Worm (Caenorhabditis elegans) whole organism, mixed stage, embryonic: ENCODE results near the gene ari-1.4.

Source experiments
- M03D4.4 ChIP-seq: sonication (generic microtip); optimal IDR thresholded peaks from 2 replicates; lab custom pipeline; 2017; ENCODE audit warnings: mild to moderate bottlenecking, missing genetic modification characterization, missing compliant biosample characterization
- bed-3 ChIP-seq: fragments of 200-800 bp; sonication (Bioruptor generic); optimal IDR thresholded peaks from 3 replicates; lab custom pipeline; 2018; ENCODE audit warnings: mild to moderate bottlenecking, missing genetic modification characterization, moderate library complexity, missing compliant biosample characterization
- blmp-1 ChIP-seq: fragments of 150-350 bp; optimal IDR thresholded peaks from 2 replicates; lab custom pipeline; 2014; ENCODE audit warnings: missing biosample characterization, missing genetic modification characterization
- ceh-39 ChIP-seq: fragments of 150-350 bp; optimal IDR thresholded peaks from 2 replicates; lab custom pipeline; 2014; ENCODE audit warnings: missing biosample characterization, missing genetic modification characterization
- ceh-43 ChIP-seq: fragments of 200-800 bp; sonication (Bioruptor generic); optimal IDR thresholded peaks from 2 replicates; lab custom pipeline; 2018; ENCODE audit warnings: mild to moderate bottlenecking, missing genetic modification characterization, moderate library complexity, missing compliant biosample characterization
- ceh-83 ChIP-seq: fragments of 200-800 bp; sonication (Bioruptor generic); optimal IDR thresholded peaks from 2 replicates; lab custom pipeline; 2018; ENCODE audit warnings: mild to moderate bottlenecking, missing genetic modification characterization, missing compliant biosample characterization
- ces-1 ChIP-seq: fragments of 150-350 bp; optimal IDR thresholded peaks from 2 replicates; lab custom pipeline; 2014; ENCODE audit warnings: missing biosample characterization, missing genetic modification reagents, missing genetic modification characterization
- cnd-1 ChIP-seq: fragments of 200-800 bp; sonication (Bioruptor generic); optimal IDR thresholded peaks from 2 replicates; lab custom pipeline; 2018; ENCODE audit warnings: mild to moderate bottlenecking, missing genetic modification characterization, missing compliant biosample characterization
- elt-1 ChIP-seq: sonication (generic microtip); optimal IDR thresholded peaks from 2 replicates; lab custom pipeline; 2017; ENCODE audit warnings: missing genetic modification characterization, mild to moderate bottlenecking, missing compliant biosample characterization, antibody characterized with exemption, moderate library complexity, borderline replicate concordance; ENCODE audit not compliant: insufficient read depth
- flh-1 ChIP-seq: fragments of 200-800 bp; sonication (Bioruptor generic); optimal IDR thresholded peaks from 2 replicates; lab custom pipeline; 2018; ENCODE audit warnings: mild to moderate bottlenecking, missing genetic modification characterization, moderate library complexity, missing compliant biosample characterization
- ham-2 ChIP-seq: fragments of 200-800 bp; sonication (Bioruptor generic); optimal IDR thresholded peaks from 2 replicates; lab custom pipeline; 2018; ENCODE audit warnings: mild to moderate bottlenecking, missing genetic modification characterization, missing compliant biosample characterization
- hlh-1 ChIP-seq: fragments of 150-350 bp; optimal IDR thresholded peaks from 2 replicates; lab custom pipeline; 2014; ENCODE audit warnings: missing biosample characterization, missing genetic modification reagents, missing genetic modification characterization
- lin-13 ChIP-seq: fragments of 150-350 bp; optimal IDR thresholded peaks from 2 replicates; lab custom pipeline; 2014; ENCODE audit warnings: missing biosample characterization, missing genetic modification characterization
- lin-32 ChIP-seq: fragments of 200-800 bp; sonication (Bioruptor generic); optimal IDR thresholded peaks from 2 replicates; lab custom pipeline; 2018; ENCODE audit warnings: mild to moderate bottlenecking, missing genetic modification characterization, missing compliant biosample characterization
- lsy-2 ChIP-seq: fragments of 150-350 bp; optimal IDR thresholded peaks from 2 replicates; lab custom pipeline; 2014; ENCODE audit warnings: missing biosample characterization, missing genetic modification characterization
- mep-1 ChIP-seq: fragments of 150-350 bp; optimal IDR thresholded peaks from 2 replicates; lab custom pipeline; 2017; ENCODE audit warnings: missing biosample characterization, missing genetic modification reagents, missing genetic modification characterization, inconsistent platforms
- mls-2 ChIP-seq: sonication (generic microtip); optimal IDR thresholded peaks from 2 replicates; lab custom pipeline; 2016; ENCODE audit warnings: mild to moderate bottlenecking, missing genetic modification characterization, moderate library complexity, missing compliant biosample characterization
- nhr-12 ChIP-seq: fragments of 150-350 bp; optimal IDR thresholded peaks from 2 replicates; lab custom pipeline; 2014; ENCODE audit warnings: missing biosample characterization, missing genetic modification characterization
- nhr-2 ChIP-seq: fragments of 150-350 bp; optimal IDR thresholded peaks from 2 replicates; lab custom pipeline; 2014; ENCODE audit warnings: missing biosample characterization, missing genetic modification characterization
- nhr-237 ChIP-seq: fragments of 150-350 bp; optimal IDR thresholded peaks from 2 replicates; lab custom pipeline; 2014; ENCODE audit warnings: missing biosample characterization, missing genetic modification characterization
- nhr-28 ChIP-seq: fragments of 150-350 bp; optimal IDR thresholded peaks from 2 replicates; lab custom pipeline; 2014; ENCODE audit warnings: missing biosample characterization, missing genetic modification characterization
- nhr-76 ChIP-seq: sonication (generic microtip); optimal IDR thresholded peaks from 2 replicates; lab custom pipeline; 2017; ENCODE audit warnings: missing biosample characterization, missing genetic modification characterization
- pha-4 ChIP-seq: fragments of 150-350 bp; optimal IDR thresholded peaks from 2 replicates; lab custom pipeline; 2018; ENCODE audit warnings: missing biosample characterization, missing genetic modification reagents, missing genetic modification characterization
- sem-2 ChIP-seq: fragments of 200-800 bp; sonication (Bioruptor generic); optimal IDR thresholded peaks from 2 replicates; lab custom pipeline; 2018; ENCODE audit warnings: mild to moderate bottlenecking, missing genetic modification characterization, missing compliant biosample characterization
- snpc-4 ChIP-seq: fragments of 150-350 bp; optimal IDR thresholded peaks from 2 replicates; lab custom pipeline; 2014; ENCODE audit warnings: missing biosample characterization, missing genetic modification characterization
- sptf-1 ChIP-seq: sonication (generic microtip); optimal IDR thresholded peaks from 2 replicates; lab custom pipeline; 2017; ENCODE audit warnings: mild to moderate bottlenecking, missing genetic modification characterization, moderate library complexity, missing compliant biosample characterization
- tbx-8 ChIP-seq: fragments of 200-800 bp; sonication (Bioruptor generic); optimal IDR thresholded peaks from 2 replicates; lab custom pipeline; 2018; ENCODE audit warnings: mild to moderate bottlenecking, missing genetic modification characterization, moderate library complexity, missing compliant biosample characterization
- unc-120 ChIP-seq: sonication (generic microtip); optimal IDR thresholded peaks from 2 replicates; lab custom pipeline; 2017; ENCODE audit warnings: missing genetic modification characterization, missing compliant biosample characterization; ENCODE audit not compliant: poor library complexity, severe bottlenecking
- unc-39 ChIP-seq: fragments of 150-350 bp; optimal IDR thresholded peaks from 2 replicates; lab custom pipeline; 2014; ENCODE audit warnings: missing biosample characterization, missing genetic modification characterization
- unc-62 ChIP-seq: fragments of 150-350 bp; optimal IDR thresholded peaks from 2 replicates; lab custom pipeline; 2014; ENCODE audit warnings: missing biosample characterization, missing genetic modification reagents, missing genetic modification characterization
- zip-8 ChIP-seq: fragments of 150-350 bp; optimal IDR thresholded peaks from 2 replicates; lab custom pipeline; 2014; ENCODE audit warnings: missing biosample characterization, missing genetic modification characterization

The ari-1.4 gene

DNA sequence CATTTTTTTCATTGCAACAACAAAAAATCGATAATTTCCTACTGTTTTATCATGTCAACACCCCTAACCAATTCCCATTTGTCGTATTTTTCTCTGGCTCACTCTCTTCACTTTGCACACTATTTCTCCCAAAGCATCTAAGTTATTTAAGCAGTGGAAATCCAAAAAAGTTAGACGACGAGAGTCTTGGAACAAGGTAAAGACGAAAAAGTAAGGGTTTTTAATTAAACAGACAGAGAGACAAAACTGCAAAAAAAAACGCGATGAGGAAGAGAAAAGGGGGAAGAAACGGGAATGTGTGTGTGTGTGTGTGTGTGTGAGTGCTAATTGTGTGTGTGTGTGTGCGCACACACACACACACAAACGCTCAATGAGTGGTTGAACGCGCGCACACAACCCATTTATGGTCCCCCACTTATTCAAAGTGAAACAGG is 32.9 kb upstream of the ari-1.4 start:
- TF ChIP-seq elt-1 (no peak), sem-2 (GFP tag; lab: Kevin White, UChicago) (no peak), nhr-28 (tag; lab: Kevin White, UChicago) (no peak), mls-2 (peak; percentile 66), lsy-2 (tag; lab: Kevin White, UChicago) (peak; percentile 46), ces-1 (GFP tag; lab: Kevin White, UChicago) (peak; percentile 81), ceh-43 (GFP tag; lab: Kevin White, UChicago) (no peak), nhr-2 (tag; lab: Kevin White, UChicago) (peak; percentile 17), ceh-83 (GFP tag; lab: Kevin White, UChicago) (no peak), tbx-8 (GFP tag; lab: Kevin White, UChicago) (no peak), snpc-4 (tag; lab: Kevin White, UChicago) (no peak), pha-4 (peak; percentile 54), cnd-1 (tag; lab: Kevin White, UChicago) (peak; percentile 33), hlh-1 (no peak), sptf-1 (tag; lab: Kevin White, UChicago) (peak; percentile 71), lin-13 (tag; lab: Kevin White, UChicago) (peak; percentile 57), M03D4.4 (peak; percentile 47), unc-62 (no peak), unc-120 (tag; lab: Kevin White, UChicago) (peak; percentile 26), mep-1 (tag; lab: Kevin White, UChicago) (peak; percentile 37)

DNA sequence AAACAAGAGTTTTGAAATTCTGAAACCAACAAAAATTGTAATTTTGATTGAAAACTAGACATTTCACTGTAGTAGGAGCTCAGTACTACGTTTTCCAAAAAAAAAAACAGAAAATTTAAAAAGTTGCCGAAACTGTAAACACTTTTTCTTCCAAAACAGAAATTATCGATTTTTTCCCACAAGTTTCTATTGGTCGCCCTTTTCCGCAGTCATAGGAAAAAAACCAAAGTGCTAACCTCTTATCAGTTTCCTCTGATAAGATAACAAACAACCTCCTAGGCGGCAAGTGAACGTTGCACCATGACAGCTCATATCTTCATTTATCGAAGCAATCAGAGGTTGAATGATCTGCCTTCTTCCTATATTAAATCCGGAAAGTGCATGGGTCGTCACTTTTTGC is 30.7 kb upstream of the ari-1.4 start:
- TF ChIP-seq blmp-1 (tag; lab: Kevin White, UChicago): no peak

DNA sequence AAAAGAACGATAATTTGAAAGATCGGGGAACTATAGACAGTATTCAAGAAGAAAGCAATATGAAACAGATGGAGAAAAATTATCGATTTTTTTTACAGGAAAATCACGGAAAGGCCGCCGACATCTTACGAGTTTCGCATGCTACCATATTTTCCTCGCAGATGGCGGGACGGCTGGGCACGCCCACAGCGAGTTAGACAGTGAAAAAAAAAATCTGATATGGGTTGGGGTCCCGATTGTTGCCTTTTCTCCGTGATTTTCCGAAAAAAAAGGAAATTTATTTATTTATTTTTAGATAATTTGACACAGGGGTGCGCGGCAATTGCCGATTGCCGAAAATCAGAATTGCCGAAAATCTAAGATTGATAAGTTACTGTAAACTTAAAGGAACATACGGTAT is 26.4 kb upstream of the ari-1.4 start:
- TF ChIP-seq lin-32: no peak
- no peak for TF ChIP-seq blmp-1 (tag; lab: Kevin White, UChicago)
- no peak for TF ChIP-seq snpc-4 (tag; lab: Kevin White, UChicago)
- no peak for TF ChIP-seq lin-13 (tag; lab: Kevin White, UChicago)
- no peak for TF ChIP-seq sem-2 (GFP tag; lab: Kevin White, UChicago)
- TF ChIP-seq mep-1 (tag; lab: Kevin White, UChicago): no peak
- TF ChIP-seq pha-4: no peak
- no peak for TF ChIP-seq ces-1 (GFP tag; lab: Kevin White, UChicago)

DNA sequence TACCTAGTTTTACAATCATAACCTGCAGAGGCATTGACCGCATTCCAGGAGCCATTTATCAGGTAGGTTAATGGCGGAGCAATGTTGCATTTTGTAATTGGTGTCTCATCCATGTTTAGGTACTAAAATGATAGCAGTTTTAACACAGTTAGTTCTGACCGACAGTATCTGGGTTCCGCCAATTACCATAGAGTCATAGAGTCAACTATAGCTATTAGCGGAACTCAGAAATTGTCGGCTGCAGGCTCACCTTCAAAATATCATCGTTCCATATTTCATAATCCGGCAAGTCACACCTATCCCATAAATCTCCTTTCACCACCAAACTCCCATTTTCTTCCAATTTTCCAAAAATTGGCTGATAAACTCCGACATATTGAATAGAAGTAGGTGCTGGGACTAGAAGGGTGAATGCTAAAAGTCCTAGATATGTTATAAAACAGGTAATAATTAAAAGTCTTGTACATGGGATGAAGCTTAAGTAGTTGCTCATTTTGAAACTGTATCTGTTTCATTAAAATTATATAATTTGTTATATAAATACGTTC is 11.2 kb upstream of the ari-1.4 start, which contains the start of gene Y73F8A.35:
Gene Y73F8A.35 (minus strand): TSS at position 498 of the 548 bp plus-strand sequence.
- no peak for TF ChIP-seq tbx-8 (GFP tag; lab: Kevin White, UChicago)
- no peak for TF ChIP-seq nhr-2 (tag; lab: Kevin White, UChicago)
- TF ChIP-seq M03D4.4: no peak
- TF ChIP-seq cnd-1 (tag; lab: Kevin White, UChicago): no peak

DNA sequence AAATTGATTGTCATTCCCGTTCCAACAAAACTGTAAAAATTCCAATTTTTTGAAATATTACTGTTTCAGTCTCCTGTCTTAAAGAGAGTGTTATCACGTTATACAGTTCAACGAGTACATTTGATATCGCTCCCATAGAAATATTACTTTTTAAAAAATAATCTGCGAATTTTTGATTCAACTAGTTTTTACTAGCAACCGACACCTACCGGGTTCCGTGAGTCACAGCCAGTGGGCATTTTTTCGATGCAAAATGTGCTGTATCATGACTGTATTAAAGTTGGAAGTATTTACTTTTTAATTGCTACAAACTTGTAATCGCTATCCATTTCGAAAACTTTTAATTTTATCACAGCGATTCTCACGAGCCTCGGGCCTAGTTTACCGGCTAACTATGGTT is 9.0 kb upstream of the ari-1.4 start:
- no peak for TF ChIP-seq unc-39
- TF ChIP-seq bed-3 (GFP tag; lab: Kevin White, UChicago): no peak
- no peak for TF ChIP-seq ham-2 (GFP tag; lab: Kevin White, UChicago)
- TF ChIP-seq lin-13 (tag; lab: Kevin White, UChicago): no peak
- TF ChIP-seq nhr-237 (tag; lab: Kevin White, UChicago): no peak
- no peak for TF ChIP-seq ceh-39 (tag; lab: Kevin White, UChicago)
- TF ChIP-seq nhr-12 (tag; lab: Kevin White, UChicago): no peak
- no peak for TF ChIP-seq elt-1
- no peak for TF ChIP-seq sem-2 (GFP tag; lab: Kevin White, UChicago)
- TF ChIP-seq hlh-1: no peak
- TF ChIP-seq flh-1 (GFP tag; lab: Kevin White, UChicago): no peak
- TF ChIP-seq M03D4.4: no peak
- no peak for TF ChIP-seq lsy-2 (tag; lab: Kevin White, UChicago)
- TF ChIP-seq nhr-76: no peak
- no peak for TF ChIP-seq cnd-1 (tag; lab: Kevin White, UChicago)
- no peak for TF ChIP-seq mep-1 (tag; lab: Kevin White, UChicago)
- no peak for TF ChIP-seq nhr-28 (tag; lab: Kevin White, UChicago)
- no peak for TF ChIP-seq lin-32
- no peak for TF ChIP-seq zip-8
- TF ChIP-seq unc-120 (tag; lab: Kevin White, UChicago): no peak
